Fruit fly (Drosophila melanogaster): ENCODE measurements around the gene CG10749.

The CG10749 gene

DNA sequence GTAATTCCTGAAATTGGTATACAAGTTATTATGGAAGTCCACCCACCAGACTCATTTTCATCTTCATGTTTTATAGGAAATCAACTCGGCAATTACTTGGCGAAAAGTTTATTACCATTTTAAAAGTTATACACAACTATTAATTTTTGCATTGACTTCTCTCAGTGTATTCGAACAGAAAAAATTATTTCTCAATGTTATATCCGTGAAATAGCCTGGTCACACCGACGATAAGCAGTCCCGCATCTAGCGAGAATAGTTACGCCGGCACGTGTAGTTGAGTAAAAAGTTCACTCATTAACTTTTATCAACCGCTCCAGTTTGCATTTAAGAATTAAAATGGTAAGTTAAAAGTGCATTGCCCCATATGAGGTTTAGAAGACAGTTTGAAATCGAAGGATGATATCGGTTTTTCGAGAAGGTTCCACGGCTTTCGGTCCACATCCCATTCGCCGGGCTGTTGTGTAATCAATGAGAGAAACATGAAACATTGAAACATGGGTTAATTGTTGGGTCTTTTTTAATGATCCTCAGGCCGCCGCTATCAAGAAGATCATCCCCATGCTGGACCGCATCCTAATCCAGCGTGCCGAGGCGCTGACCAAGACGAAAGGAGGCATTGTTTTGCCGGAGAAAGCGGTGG, 43.7 kb downstream of the CG10749 start, which contains the start of gene CG11267 (continued):
- TF ChIP-seq ssp (GFP tag; IDR thresholded peaks at IDR 0.05) (peak; percentile 59), CG11398 (GFP tag; optimal IDR thresholded peaks at IDR 0.05) (peak; percentile 47), pnt (GFP tag; optimal IDR thresholded peaks at IDR 0.05) (peak; percentile 80), Dek (tag; optimal IDR thresholded peaks at IDR 0.05) (peak; percentile 85), E2f2 (GFP tag; IDR thresholded peaks at IDR 0.05) (peak; percentile 60), dpn (GFP tag; optimal IDR thresholded peaks at IDR 0.05) (peak; percentile 76), Fer2 (tag; optimal IDR thresholded peaks at IDR 0.05) (peak; percentile 88), maf-S (GFP tag; optimal IDR thresholded peaks at IDR 0.05) (peak; percentile 82), lmd (GFP tag; IDR thresholded peaks at IDR 0.05) (peak; percentile 85), lab (GFP tag; optimal IDR thresholded peaks at IDR 0.05) (peak; percentile 93), CG2129 (GFP tag; IDR thresholded peaks at IDR 0.05; ENCODE audit: partially characterized antibody) (no peak), CG5953 (GFP tag; IDR thresholded peaks at IDR 0.05) (peak; percentile 92), eve (GFP tag; optimal IDR thresholded peaks at IDR 0.05) (peak in 1 of 2 experiments; percentile 88), Eip74EF (GFP tag; optimal IDR thresholded peaks at IDR 0.05) (peak in 1 of 2 experiments; percentile 48), Mes4 (GFP tag; optimal IDR thresholded peaks at IDR 0.05) (peak; percentile 51), caup (GFP tag; optimal IDR thresholded peaks at IDR 0.05; ENCODE audit: severe bottlenecking) (peak; percentile 91), CG6175 (GFP tag; IDR thresholded peaks at IDR 0.05) (peak; percentile 82), kah (GFP tag; optimal IDR thresholded peaks at IDR 0.05) (peak; percentile 72), Opbp (GFP tag; IDR thresholded peaks at IDR 0.05; ENCODE audit: partially characterized antibody) (0 out of 3 replicates have a peak, but pooled peaks have one; percentile 35), CG7928 (GFP tag; optimal IDR thresholded peaks at IDR 0.05) (peak; percentile 58), Ssrp (tag; optimal IDR thresholded peaks at IDR 0.05) (peak; percentile 73), CG5180 (GFP tag; optimal IDR thresholded peaks at IDR 0.05) (peak; percentile 71), CG9797 (GFP tag; optimal IDR thresholded peaks at IDR 0.05) (peak; percentile 36), HmgD (GFP tag; optimal IDR thresholded peaks at IDR 0.05) (peak; percentile 76), CG13775 (GFP tag; optimal IDR thresholded peaks at IDR 0.05) (peak; percentile 69), CG8290 (GFP tag; optimal IDR thresholded peaks at IDR 0.05) (no peak), CG8290 (tag; optimal IDR thresholded peaks at IDR 0.05) (peak; percentile 5 to 94), NC2β (GFP tag; optimal IDR thresholded peaks at IDR 0.05) (peak; percentile 30), ac (GFP tag; optimal IDR thresholded peaks at IDR 0.05) (no peak), CG8924 (tag; optimal IDR thresholded peaks at IDR 0.05) (peak; percentile 81), Deaf1 (tag; optimal IDR thresholded peaks at IDR 0.05) (peak; percentile 55), Ravus (GFP tag; IDR thresholded peaks at IDR 0.05) (peak; percentile 57), her (GFP tag; optimal IDR thresholded peaks at IDR 0.05) (peak; percentile 60), CG9609 (GFP tag; optimal IDR thresholded peaks at IDR 0.05) (peak; percentile 77), CG4282 (GFP tag; optimal IDR thresholded peaks at IDR 0.05) (peak; percentile 60), Atf3 (GFP tag; optimal IDR thresholded peaks at IDR 0.05) (peak; percentile 53), CkIIα-i1 (GFP tag; IDR thresholded peaks at IDR 0.05) (peak; percentile 55; the same call in 1 of the 2 replicates), CG4360 (GFP tag; IDR thresholded peaks at IDR 0.05) (0 out of 2 replicates have a peak, but pooled peaks have one; percentile 8), al (GFP tag; IDR thresholded peaks at IDR 0.05) (peak; percentile 90), CG13624 (GFP tag; optimal IDR thresholded peaks at IDR 0.05) (peak; percentile 74), tna (GFP tag; IDR thresholded peaks at IDR 0.05; ENCODE audit: partially characterized antibody) (0 out of 2 replicates have a peak, but pooled peaks have one; percentile 18), phol (tag; optimal IDR thresholded peaks at IDR 0.05) (peak; percentile 90), CG7987 (GFP tag; optimal IDR thresholded peaks at IDR 0.05) (peak; percentile 71), Asciz (GFP tag; optimal IDR thresholded peaks at IDR 0.05) (peak; percentile 78), Drgx (GFP tag; IDR thresholded peaks at IDR 0.05) (peak; percentile 90), Ets65A (GFP tag) (peak; percentile 98), Awh (GFP tag; IDR thresholded peaks at IDR 0.05) (peak; percentile 87), CG14860 (GFP tag; IDR thresholded peaks at IDR 0.05; ENCODE audit: partially characterized antibody) (no peak), insv (GFP tag; optimal IDR thresholded peaks at IDR 0.05) (no peak)
